Worm (Caenorhabditis elegans): Measurements from ENCODE around the gene srw-43.

The srw-43 gene

ce11 chrV:16645201-16645940, 40.5 kb upstream of the srw-43 start, which contains the start of gene W06G6.17:
W06G6.17 (minus strand) TSS chrV:16645251.
- no peak for TF ChIP-seq mls-2 (tag; optimal IDR thresholded peaks at IDR 0.05)
- no peak for TF ChIP-seq sptf-1 (tag; optimal IDR thresholded peaks at IDR 0.05)
- TF ChIP-seq mep-1 (tag; optimal IDR thresholded peaks at IDR 0.05) = no peak
- TF ChIP-seq lin-13 (tag; optimal IDR thresholded peaks at IDR 0.05) = no peak
- no peak for TF ChIP-seq unc-39 (tag; optimal IDR thresholded peaks at IDR 0.05)
- no peak for TF ChIP-seq sem-2 (GFP tag; optimal IDR thresholded peaks at IDR 0.05)
- TF ChIP-seq mab-5 (tag; optimal IDR thresholded peaks at IDR 0.05) = no peak
- TF ChIP-seq nhr-2 (tag; optimal IDR thresholded peaks at IDR 0.05) = no peak
- no peak for TF ChIP-seq elt-3 (tag; optimal IDR thresholded peaks at IDR 0.05)
- no peak for TF ChIP-seq ham-2 (GFP tag; optimal IDR thresholded peaks at IDR 0.05)
- no peak for TF ChIP-seq M03D4.4 (tag; optimal IDR thresholded peaks at IDR 0.05)
- no peak for TF ChIP-seq zip-8 (tag; optimal IDR thresholded peaks at IDR 0.05)
- no peak for TF ChIP-seq unc-62 (GFP tag; optimal IDR thresholded peaks at IDR 0.05)
- no peak for TF ChIP-seq ceh-43 (GFP tag; optimal IDR thresholded peaks at IDR 0.05)
- no peak for TF ChIP-seq tbx-8 (GFP tag; optimal IDR thresholded peaks at IDR 0.05)
- TF ChIP-seq ztf-11 (tag; optimal IDR thresholded peaks at IDR 0.05) = no peak
- no peak for TF ChIP-seq hlh-1 (tag; optimal IDR thresholded peaks at IDR 0.05)
- TF ChIP-seq lsy-2 (tag; optimal IDR thresholded peaks at IDR 0.05) = no peak
- no peak for TF ChIP-seq unc-120 (tag; optimal IDR thresholded peaks at IDR 0.05; ENCODE audit: poor library complexity, severe bottlenecking)
- no peak for TF ChIP-seq ceh-39 (tag; optimal IDR thresholded peaks at IDR 0.05)

- TF ChIP-seq nhr-76 (tag; optimal IDR thresholded peaks at IDR 0.05) = no peak
- no peak for TF ChIP-seq unc-39 (tag; optimal IDR thresholded peaks at IDR 0.05)
- no peak for TF ChIP-seq zip-8 (tag; optimal IDR thresholded peaks at IDR 0.05)
- TF ChIP-seq ztf-11 (tag; optimal IDR thresholded peaks at IDR 0.05) = no peak
- no peak for TF ChIP-seq lin-13 (tag; optimal IDR thresholded peaks at IDR 0.05)
- no peak for TF ChIP-seq drap-1 (GFP tag; optimal IDR thresholded peaks at IDR 0.05)
- TF ChIP-seq flh-1 (GFP tag; optimal IDR thresholded peaks at IDR 0.05) = no peak
- no peak for TF ChIP-seq sptf-1 (tag; optimal IDR thresholded peaks at IDR 0.05)
- TF ChIP-seq unc-62 (GFP tag; optimal IDR thresholded peaks at IDR 0.05) = no peak
- TF ChIP-seq snpc-4 (tag; optimal IDR thresholded peaks at IDR 0.05) = no peak
- no peak for TF ChIP-seq ceh-43 (GFP tag; optimal IDR thresholded peaks at IDR 0.05)
- no peak for TF ChIP-seq elt-3 (tag; optimal IDR thresholded peaks at IDR 0.05)
- no peak for TF ChIP-seq unc-120 (tag; optimal IDR thresholded peaks at IDR 0.05; ENCODE audit: poor library complexity, severe bottlenecking)
- TF ChIP-seq nhr-12 (tag; optimal IDR thresholded peaks at IDR 0.05) = no peak
- TF ChIP-seq tbx-8 (GFP tag; optimal IDR thresholded peaks at IDR 0.05) = no peak
These were observed 39.5 kb upstream of the srw-43 start, which contains the start of gene W06G6.9 for ce11 chrV:16646372-16646771. W06G6.9 (minus strand) TSS chrV:16646472.

DNA sequence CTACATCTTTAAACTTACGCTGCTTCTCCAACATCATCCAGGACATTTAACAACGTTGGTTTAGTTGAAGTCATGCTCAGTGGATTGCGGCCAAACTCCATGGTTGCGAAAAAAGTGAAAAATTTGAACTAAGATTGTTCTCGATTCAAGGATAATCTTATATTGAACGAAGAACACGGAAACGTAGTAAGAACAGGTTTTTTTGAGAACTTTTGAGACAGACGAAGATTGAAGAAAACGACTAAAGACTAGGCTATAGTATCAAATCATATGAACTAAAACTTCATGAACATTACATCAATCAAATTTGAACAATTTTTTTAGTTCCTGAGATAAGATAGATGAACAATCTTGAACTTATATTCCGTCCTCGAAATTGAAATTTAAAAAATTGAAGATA, 38.7 kb upstream of the srw-43 start, which contains the start of gene W06G6.10:
TSS of gene W06G6.10 (minus strand) at position 101 of the 400 bp plus-strand sequence.
- TF ChIP-seq hlh-1 (tag; optimal IDR thresholded peaks at IDR 0.05) (no peak), ceh-39 (tag; optimal IDR thresholded peaks at IDR 0.05) (no peak), nhr-76 (tag; optimal IDR thresholded peaks at IDR 0.05) (no peak), snpc-4 (tag; optimal IDR thresholded peaks at IDR 0.05) (no peak)

ce11 chrV:16648317-16649018, 37.4 kb upstream of the srw-43 start, which contains the start of gene W06G6.20:
W06G6.20 (minus strand) TSS chrV:16648367.
- TF ChIP-seq nhr-12 (tag; optimal IDR thresholded peaks at IDR 0.05) (no peak), lsy-2 (tag; optimal IDR thresholded peaks at IDR 0.05) (no peak), nhr-28 (tag; optimal IDR thresholded peaks at IDR 0.05) (no peak), hlh-1 (tag; optimal IDR thresholded peaks at IDR 0.05) (no peak), nhr-2 (tag; optimal IDR thresholded peaks at IDR 0.05) (no peak), M03D4.4 (tag; optimal IDR thresholded peaks at IDR 0.05) (no peak), lin-13 (tag; optimal IDR thresholded peaks at IDR 0.05) (no peak), tbx-8 (GFP tag; optimal IDR thresholded peaks at IDR 0.05) (no peak), ceh-39 (tag; optimal IDR thresholded peaks at IDR 0.05) (no peak), nhr-237 (tag; optimal IDR thresholded peaks at IDR 0.05) (no peak), ceh-83 (GFP tag; optimal IDR thresholded peaks at IDR 0.05) (no peak), unc-62 (GFP tag; optimal IDR thresholded peaks at IDR 0.05) (no peak), elt-1 (tag; optimal IDR thresholded peaks at IDR 0.05; ENCODE audit: borderline replicate concordance, insufficient read depth) (no peak), ham-2 (GFP tag; optimal IDR thresholded peaks at IDR 0.05) (no peak), mls-2 (tag; optimal IDR thresholded peaks at IDR 0.05) (no peak), mab-5 (tag; optimal IDR thresholded peaks at IDR 0.05) (no peak), cnd-1 (tag; optimal IDR thresholded peaks at IDR 0.05) (no peak), ztf-11 (tag; optimal IDR thresholded peaks at IDR 0.05) (no peak), zip-8 (tag; optimal IDR thresholded peaks at IDR 0.05) (no peak)

Measured in whole organism, mixed stage, embryonic.